Worm (Caenorhabditis elegans) whole organism, young adult: ENCODE measurements around the gene C15H11.13.

ENCODE experiments used
- F39B2.1 ChIP-seq: fragments of 200-800 bp; sonication (Bioruptor generic); IDR thresholded peaks from 2 replicates; pipeline ENCODE4 v1.3.6; 2022; ENCODE audit warnings: missing genetic modification reagents, missing genetic modification characterization, missing compliant biosample characterization
- K12H6.12 ChIP-seq: fragments of 200-800 bp; sonication (Bioruptor generic); optimal IDR thresholded peaks from 2 replicates; lab custom pipeline; 2018; ENCODE audit warnings: mild to moderate bottlenecking, missing genetic modification characterization, missing compliant biosample characterization
- Y53F4B.3 ChIP-seq: fragments of 200-800 bp; sonication (Bioruptor generic); IDR thresholded peaks from 2 replicates; pipeline ENCODE4 v1.3.6; 2022; ENCODE audit warnings: missing genetic modification reagents, missing genetic modification characterization, missing compliant biosample characterization
- aptf-2 ChIP-seq: fragments of 200-800 bp; sonication (Bioruptor generic); conservative IDR thresholded peaks from 2 replicates; pipeline ENCODE4 v1.3.6; 2022; ENCODE audit warnings: missing genetic modification reagents, missing genetic modification characterization, missing compliant biosample characterization
- athp-1 ChIP-seq: sonication (generic microtip); optimal IDR thresholded peaks from 2 replicates; lab custom pipeline; 2017; ENCODE audit warnings: mild to moderate bottlenecking, missing genetic modification characterization, missing compliant biosample characterization
- lin-35 ChIP-seq, 3 experiments: fragments of 150-350 bp in 2 of 3; sonication (generic microtip) in 1 of 3; optimal IDR thresholded peaks; 2 replicates each; lab custom pipeline; 2014 to 2018; ENCODE audit warnings: missing biosample characterization in 3 of 3, missing genetic modification characterization in 3 of 3, missing genetic modification reagents in 3 of 3
- madf-3 ChIP-seq: fragments of 200-800 bp; sonication (Bioruptor generic); IDR thresholded peaks from 2 replicates; pipeline ENCODE4 v1.3.6; 2022; ENCODE audit warnings: missing genetic modification reagents, missing genetic modification characterization, missing compliant biosample characterization
- nfya-1 ChIP-seq: sonication (generic microtip); optimal IDR thresholded peaks from 2 replicates; lab custom pipeline; 2017; ENCODE audit warnings: antibody characterized with exemption, missing compliant biosample characterization, missing genetic modification characterization, borderline replicate concordance; ENCODE audit not compliant: insufficient read depth
- pbrm-1 ChIP-seq: fragments of 200-800 bp; sonication (Bioruptor generic); IDR thresholded peaks from 2 replicates; pipeline ENCODE4 v1.3.6; 2022; ENCODE audit warnings: missing genetic modification reagents, missing genetic modification characterization, missing compliant biosample characterization
- pha-4 ChIP-seq: fragments of 150-350 bp; sonication (generic microtip); optimal IDR thresholded peaks from 2 replicates; lab custom pipeline; 2014; ENCODE audit warnings: missing biosample characterization, missing genetic modification reagents, missing genetic modification characterization
- sdz-38 ChIP-seq: sonication (generic microtip); optimal IDR thresholded peaks from 2 replicates; lab custom pipeline; 2016; ENCODE audit warnings: missing genotype, missing genetic modification characterization, missing compliant biosample characterization
- somi-1 ChIP-seq: fragments of 200-800 bp; sonication (Bioruptor generic); optimal IDR thresholded peaks from 2 replicates; lab custom pipeline; 2018; ENCODE audit warnings: mild to moderate bottlenecking, missing genetic modification characterization, missing compliant biosample characterization
- ztf-3 ChIP-seq: fragments of 200-800 bp; sonication (Bioruptor generic); optimal IDR thresholded peaks from 2 replicates; lab custom pipeline; 2018; ENCODE audit warnings: mild to moderate bottlenecking, missing genetic modification characterization, missing compliant biosample characterization
- ztf-6 ChIP-seq: fragments of 200-800 bp; sonication (Bioruptor generic); IDR thresholded peaks from 2 replicates; pipeline ENCODE4 v1.3.6; 2022; ENCODE audit warnings: missing genetic modification reagents, missing genetic modification characterization, missing compliant biosample characterization

DNA sequence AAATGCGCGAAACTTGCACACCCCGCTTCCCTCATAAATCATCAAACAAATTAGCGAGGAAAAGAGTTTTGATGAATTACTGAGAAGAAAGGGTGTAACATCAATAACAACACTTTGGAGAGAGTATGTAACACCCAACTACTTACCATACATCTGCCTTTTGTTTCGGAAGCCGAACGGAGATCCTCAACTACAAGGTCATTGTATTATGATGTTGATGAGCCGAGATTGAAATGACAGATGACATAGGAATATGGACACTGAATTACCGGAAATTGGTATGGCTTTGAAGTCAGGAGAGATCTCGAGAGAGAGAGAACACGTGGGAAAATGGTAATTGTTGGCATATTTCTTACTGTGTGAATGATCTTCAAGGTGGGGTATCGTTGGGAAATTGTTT, 31.2 kb downstream of the C15H11.13 start:
- TF ChIP-seq pbrm-1 (GFP tag; lab: Robert Waterston, UW) (no peak), lin-35 (GFP tag; optimal IDR thresholded peaks at IDR 0.05; lab: Kevin White, UChicago) (no peak), K12H6.12 (no peak), Y53F4B.3 (GFP tag; lab: Robert Waterston, UW) (no peak), somi-1 (GFP tag; lab: Kevin White, UChicago) (no peak), sdz-38 (tag; lab: Kevin White, UChicago) (no peak), nfya-1 (tag; lab: Kevin White, UChicago) (no peak), athp-1 (tag; lab: Kevin White, UChicago) (no peak), madf-3 (GFP tag; lab: Robert Waterston, UW) (no peak), F39B2.1 (GFP tag; lab: Robert Waterston, UW) (no peak), aptf-2 (GFP tag; lab: Robert Waterston, UW) (no peak), ztf-6 (GFP tag; lab: Robert Waterston, UW) (no peak), pha-4 (tag; lab: Kevin White, UChicago) (no peak), ztf-3 (GFP tag; lab: Kevin White, UChicago) (no peak)
